Worm (Caenorhabditis elegans): Measurements from ENCODE around the gene F14H8.5.

F14H8.5 gene

DNA sequence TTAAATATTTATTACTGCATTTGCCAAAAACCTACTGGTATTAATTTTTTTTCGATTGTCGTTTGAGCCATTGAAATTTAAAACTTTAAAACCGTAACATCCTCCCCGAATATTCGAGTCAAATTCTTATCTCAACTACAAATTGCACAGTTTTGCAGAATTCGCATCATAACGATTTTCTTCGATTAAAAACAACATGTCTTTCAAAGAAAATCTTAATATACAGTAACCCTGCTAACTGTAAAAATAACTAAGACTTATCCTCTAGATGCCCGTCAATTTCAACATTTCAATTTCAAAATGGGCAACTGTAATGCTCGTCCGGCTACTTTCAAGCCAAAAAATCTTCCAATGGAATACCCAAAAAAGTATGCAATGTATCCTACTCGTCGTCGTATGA, at the start of gene F14H8.5:
TSS of gene F14H8.5 (plus strand) at position 301 of the 400 bp plus-strand sequence.
- no peak for TF ChIP-seq nhr-76 (tag; optimal IDR thresholded peaks at IDR 0.05)
- TF ChIP-seq tbx-8 (GFP tag; optimal IDR thresholded peaks at IDR 0.05) = no peak
- TF ChIP-seq lsy-2 (tag; optimal IDR thresholded peaks at IDR 0.05) = no peak
- TF ChIP-seq mep-1 (tag; optimal IDR thresholded peaks at IDR 0.05) = no peak
- TF ChIP-seq ceh-39 (tag; optimal IDR thresholded peaks at IDR 0.05) = no peak
- TF ChIP-seq sem-2 (GFP tag; optimal IDR thresholded peaks at IDR 0.05) = no peak
- TF ChIP-seq mab-5 (tag; optimal IDR thresholded peaks at IDR 0.05) = no peak
- no peak for TF ChIP-seq lin-32 (GFP tag; optimal IDR thresholded peaks at IDR 0.05)
- TF ChIP-seq elt-3 (tag; optimal IDR thresholded peaks at IDR 0.05) = no peak
- TF ChIP-seq sptf-1 (tag; optimal IDR thresholded peaks at IDR 0.05) = no peak
- TF ChIP-seq ztf-11 (tag; optimal IDR thresholded peaks at IDR 0.05) = no peak
- no peak for TF ChIP-seq elt-1 (tag; optimal IDR thresholded peaks at IDR 0.05; ENCODE audit: borderline replicate concordance, insufficient read depth)
- no peak for TF ChIP-seq ceh-43 (GFP tag; optimal IDR thresholded peaks at IDR 0.05)
- no peak for TF ChIP-seq M03D4.4 (tag; optimal IDR thresholded peaks at IDR 0.05)
- no peak for TF ChIP-seq drap-1 (GFP tag; optimal IDR thresholded peaks at IDR 0.05)
- no peak for TF ChIP-seq nhr-12 (tag; optimal IDR thresholded peaks at IDR 0.05)
- no peak for TF ChIP-seq zip-8 (tag; optimal IDR thresholded peaks at IDR 0.05)
- TF ChIP-seq unc-62 (GFP tag; optimal IDR thresholded peaks at IDR 0.05) = no peak

DNA sequence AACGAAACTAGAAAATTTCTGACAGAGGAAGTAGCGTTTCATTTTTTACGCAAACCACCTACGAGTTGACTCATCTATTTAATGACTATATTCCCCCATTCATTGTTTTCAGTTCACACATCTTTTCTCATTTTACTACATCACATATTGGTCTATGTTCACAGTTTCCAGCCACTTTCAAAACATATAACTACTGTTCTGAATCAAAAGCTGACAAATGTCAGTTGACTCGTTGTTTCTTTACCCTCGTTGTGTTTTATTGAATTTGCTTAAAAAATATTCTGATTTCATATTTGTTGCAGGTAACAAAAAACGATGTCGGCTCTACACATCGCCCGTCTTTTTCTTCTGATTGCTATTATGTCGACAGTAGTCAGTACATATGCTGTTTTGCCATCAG, 49.7 kb upstream of the F14H8.5 start, which contains the start of gene nlp-59:
TSS of gene nlp-59 (plus strand) at position 301 of the 400 bp plus-strand sequence.
- no peak for TF ChIP-seq zip-8 (tag; optimal IDR thresholded peaks at IDR 0.05)
- TF ChIP-seq ces-1 (GFP tag; optimal IDR thresholded peaks at IDR 0.05) = no peak
- TF ChIP-seq unc-120 (tag; optimal IDR thresholded peaks at IDR 0.05; ENCODE audit: poor library complexity, severe bottlenecking) = no peak
- no peak for TF ChIP-seq nhr-76 (tag; optimal IDR thresholded peaks at IDR 0.05)
- TF ChIP-seq blmp-1 (tag; optimal IDR thresholded peaks at IDR 0.05) = no peak
- no peak for TF ChIP-seq ceh-83 (GFP tag; optimal IDR thresholded peaks at IDR 0.05)
- no peak for TF ChIP-seq mab-5 (tag; optimal IDR thresholded peaks at IDR 0.05)
- TF ChIP-seq ham-2 (GFP tag; optimal IDR thresholded peaks at IDR 0.05) = no peak
- no peak for TF ChIP-seq ztf-11 (tag; optimal IDR thresholded peaks at IDR 0.05)
- TF ChIP-seq unc-62 (GFP tag; optimal IDR thresholded peaks at IDR 0.05) = no peak
- no peak for TF ChIP-seq nhr-237 (tag; optimal IDR thresholded peaks at IDR 0.05)
- no peak for TF ChIP-seq ceh-39 (tag; optimal IDR thresholded peaks at IDR 0.05)

DNA sequence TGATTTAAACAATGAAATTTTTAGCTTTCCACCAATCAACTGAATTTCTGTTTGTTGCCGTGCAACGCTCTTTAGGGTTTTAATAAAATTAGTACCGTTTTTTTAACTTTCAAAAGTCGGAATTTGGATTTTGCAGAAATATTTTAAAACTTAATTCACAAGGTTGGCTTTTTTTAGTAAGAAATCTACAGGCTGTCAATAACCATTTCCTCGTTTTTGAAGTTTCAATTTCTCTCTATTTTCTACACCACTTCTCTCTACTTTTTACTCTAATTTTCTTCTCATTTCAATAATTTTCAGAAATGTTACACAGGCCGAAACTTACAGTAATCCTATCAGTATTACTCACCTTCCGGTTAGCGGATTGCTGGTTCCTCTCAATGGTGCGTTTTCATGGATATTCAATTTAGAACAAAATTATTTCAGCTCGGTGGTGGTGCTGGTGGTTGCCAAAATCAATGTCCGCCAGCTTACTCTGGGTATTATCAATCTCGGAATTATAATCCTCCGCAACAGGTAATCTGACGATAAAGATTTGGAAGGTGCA, 42.6 kb upstream of the F14H8.5 start, which contains the start of the genes grd-12 and F02D8.1:
TSS of gene grd-12 (plus strand) at position 301 of the 547 bp plus-strand sequence.
TSS of gene F02D8.1 (minus strand) at position 497 of the 547 bp plus-strand sequence.
- TF ChIP-seq blmp-1 (tag; optimal IDR thresholded peaks at IDR 0.05) (no peak), unc-39 (tag; optimal IDR thresholded peaks at IDR 0.05) (no peak), lin-13 (tag; optimal IDR thresholded peaks at IDR 0.05) (no peak), ham-2 (GFP tag; optimal IDR thresholded peaks at IDR 0.05) (no peak), cnd-1 (tag; optimal IDR thresholded peaks at IDR 0.05) (no peak), zip-8 (tag; optimal IDR thresholded peaks at IDR 0.05) (no peak)

DNA sequence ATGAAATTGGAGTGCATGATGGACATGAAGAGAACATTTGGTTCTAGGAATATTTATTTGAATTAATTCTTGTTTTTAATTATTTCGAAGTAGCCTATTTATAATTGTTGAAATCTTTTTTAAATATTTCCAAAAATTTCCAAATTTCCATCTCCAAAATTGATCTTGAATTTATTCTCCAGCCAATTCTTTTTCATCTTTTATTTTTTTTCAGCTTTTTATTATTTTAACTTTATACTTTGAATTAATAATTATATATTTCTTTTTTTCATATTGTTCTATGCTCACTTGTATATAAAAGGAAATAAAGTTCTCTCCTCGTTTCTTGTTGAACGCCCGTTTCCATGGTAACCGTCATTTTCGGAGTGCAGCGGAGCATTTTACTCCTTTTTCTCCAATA, 40.9 kb upstream of the F14H8.5 start, which contains the start of gene xbx-1:
TSS of gene xbx-1 (plus strand) at position 301 of the 400 bp plus-strand sequence.
- no peak for TF ChIP-seq unc-39 (tag; optimal IDR thresholded peaks at IDR 0.05)
- no peak for TF ChIP-seq pha-4 (tag; optimal IDR thresholded peaks at IDR 0.05)
- TF ChIP-seq mab-5 (tag; optimal IDR thresholded peaks at IDR 0.05) = no peak
- TF ChIP-seq elt-3 (tag; optimal IDR thresholded peaks at IDR 0.05) = no peak
- TF ChIP-seq elt-1 (tag; optimal IDR thresholded peaks at IDR 0.05; ENCODE audit: borderline replicate concordance, insufficient read depth) = no peak
- no peak for TF ChIP-seq bed-3 (GFP tag; optimal IDR thresholded peaks at IDR 0.05)
- no peak for TF ChIP-seq cnd-1 (tag; optimal IDR thresholded peaks at IDR 0.05)
- no peak for TF ChIP-seq mep-1 (tag; optimal IDR thresholded peaks at IDR 0.05)
- TF ChIP-seq M03D4.4 (tag; optimal IDR thresholded peaks at IDR 0.05) = no peak
- TF ChIP-seq unc-62 (GFP tag; optimal IDR thresholded peaks at IDR 0.05) = no peak
- no peak for TF ChIP-seq nhr-237 (tag; optimal IDR thresholded peaks at IDR 0.05)
- TF ChIP-seq nhr-76 (tag; optimal IDR thresholded peaks at IDR 0.05) = no peak
- TF ChIP-seq lin-32 (GFP tag; optimal IDR thresholded peaks at IDR 0.05) = no peak
- no peak for TF ChIP-seq sem-2 (GFP tag; optimal IDR thresholded peaks at IDR 0.05)
- TF ChIP-seq nhr-12 (tag; optimal IDR thresholded peaks at IDR 0.05) = no peak
- TF ChIP-seq unc-120 (tag; optimal IDR thresholded peaks at IDR 0.05; ENCODE audit: poor library complexity, severe bottlenecking) = no peak

DNA sequence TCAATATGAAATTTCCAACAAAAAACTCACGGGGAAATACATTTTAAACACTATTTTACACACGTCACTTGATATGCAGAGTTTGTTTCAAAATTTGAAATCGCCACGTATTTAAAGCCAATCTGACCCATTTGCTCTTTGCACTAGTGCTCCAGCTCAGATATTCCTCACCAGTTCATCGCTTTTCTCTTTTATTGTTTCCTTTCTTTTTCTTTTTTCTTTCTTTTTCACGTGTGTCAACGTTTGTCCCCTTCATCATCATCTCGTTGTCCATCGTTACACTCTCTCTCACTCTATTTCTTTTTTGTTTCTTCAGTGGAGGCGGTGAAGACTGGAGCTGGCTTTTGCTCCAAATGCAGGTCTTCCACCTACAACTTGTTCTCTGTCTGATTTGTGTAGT, 36.2 kb upstream of the F14H8.5 start, which contains the start of gene F02D8.4:
TSS of gene F02D8.4 (plus strand) at position 301 of the 400 bp plus-strand sequence.
- no peak for TF ChIP-seq hlh-1 (tag; optimal IDR thresholded peaks at IDR 0.05)
- TF ChIP-seq bed-3 (GFP tag; optimal IDR thresholded peaks at IDR 0.05) = no peak
- TF ChIP-seq elt-1 (tag; optimal IDR thresholded peaks at IDR 0.05; ENCODE audit: borderline replicate concordance, insufficient read depth) = no peak
- no peak for TF ChIP-seq lsy-2 (tag; optimal IDR thresholded peaks at IDR 0.05)
- no peak for TF ChIP-seq nhr-28 (tag; optimal IDR thresholded peaks at IDR 0.05)
- no peak for TF ChIP-seq ceh-39 (tag; optimal IDR thresholded peaks at IDR 0.05)
- TF ChIP-seq ztf-11 (tag; optimal IDR thresholded peaks at IDR 0.05) = no peak
- TF ChIP-seq pha-4 (tag; optimal IDR thresholded peaks at IDR 0.05) = no peak
- TF ChIP-seq sem-2 (GFP tag; optimal IDR thresholded peaks at IDR 0.05) = no peak
- no peak for TF ChIP-seq mep-1 (tag; optimal IDR thresholded peaks at IDR 0.05)
- TF ChIP-seq nhr-2 (tag; optimal IDR thresholded peaks at IDR 0.05) = no peak
- no peak for TF ChIP-seq elt-3 (tag; optimal IDR thresholded peaks at IDR 0.05)
- TF ChIP-seq snpc-4 (tag; optimal IDR thresholded peaks at IDR 0.05) = no peak
- no peak for TF ChIP-seq ceh-83 (GFP tag; optimal IDR thresholded peaks at IDR 0.05)
- TF ChIP-seq ceh-43 (GFP tag; optimal IDR thresholded peaks at IDR 0.05) = no peak
